Worm (Caenorhabditis elegans) whole organism, midembryonic: ENCODE results near the gene T28B11.1.

Source experiments
- T22C8.4 ChIP-seq: fragments of 200-800 bp; sonication (Bioruptor generic); IDR thresholded peaks from 2 replicates; pipeline ENCODE4 v1.3.6; 2022; ENCODE audit warnings: missing genetic modification characterization, missing compliant biosample characterization
- cog-1 ChIP-seq: sonication (generic microtip); optimal IDR thresholded peaks from 2 replicates; lab custom pipeline; 2016; ENCODE audit warnings: missing genetic modification characterization, missing compliant biosample characterization
- flt-1 ChIP-seq: fragments of 200-800 bp; sonication (Bioruptor generic); IDR thresholded peaks from 2 replicates; pipeline ENCODE4 v1.3.6; 2022; ENCODE audit warnings: missing genetic modification characterization, missing compliant biosample characterization
- ztf-23 ChIP-seq: fragments of 200-800 bp; sonication (Bioruptor generic); IDR thresholded peaks from 2 replicates; pipeline ENCODE4 v1.3.6; 2022; ENCODE audit warnings: missing genetic modification reagents, missing genetic modification characterization, missing compliant biosample characterization
- ztf-29 ChIP-seq: fragments of 200-800 bp; sonication (Bioruptor generic); IDR thresholded peaks from 2 replicates; pipeline ENCODE4 v1.3.6; 2022; ENCODE audit warnings: missing genetic modification reagents, missing genetic modification characterization, missing compliant biosample characterization

ce11 chrV:10750630-10751029, 18.4 kb upstream of the T28B11.1 start, which contains the start of gene F28H7.3:
- TF ChIP-seq cog-1 (tag; lab: Kevin White, UChicago) (no peak), ztf-29 (GFP tag; lab: Robert Waterston, UW) (no peak), T22C8.4 (no peak), flt-1 (GFP tag; lab: Robert Waterston, UW) (no peak), ztf-23 (GFP tag; lab: Robert Waterston, UW) (no peak)
